Worm (Caenorhabditis elegans): ENCODE measurements around the gene rpc-1.
A peak's percentile ranks its signal among the peaks of the same experiment; 100 is the strongest.

The rpc-1 gene

ce11 chrIV:7190409-7190808 is 24.9 kb upstream of the rpc-1 start:
- TF ChIP-seq fos-1 (tag; optimal IDR thresholded peaks at IDR 0.05) (peak; percentile 78), sma-3 (GFP tag; optimal IDR thresholded peaks at IDR 0.05) (peak; percentile 38), gmeb-1 (tag; optimal IDR thresholded peaks at IDR 0.05) (peak; percentile 51), crh-2 (tag; optimal IDR thresholded peaks at IDR 0.05) (peak; percentile 47), snpc-4 (tag; optimal IDR thresholded peaks at IDR 0.05) (no peak), sma-9 (GFP tag; optimal IDR thresholded peaks at IDR 0.05) (peak; percentile 83), sma-9 (tag; optimal IDR thresholded peaks at IDR 0.05) (no peak), nhr-21 (tag; optimal IDR thresholded peaks at IDR 0.05) (peak; percentile 0), unc-55 (GFP tag; optimal IDR thresholded peaks at IDR 0.05) (no peak), mdl-1 (tag; optimal IDR thresholded peaks at IDR 0.05) (no peak)

- TF ChIP-seq aly-2 (tag; optimal IDR thresholded peaks at IDR 0.05) (no peak), nhr-237 (tag; optimal IDR thresholded peaks at IDR 0.05) (no peak), crh-2 (tag; optimal IDR thresholded peaks at IDR 0.05) (peak; percentile 76), egl-27 (tag; optimal IDR thresholded peaks at IDR 0.05) (peak; percentile 77), ZK546.5 (tag; optimal IDR thresholded peaks at IDR 0.05) (no peak), elt-3 (tag; optimal IDR thresholded peaks at IDR 0.05) (no peak), ztf-11 (tag; optimal IDR thresholded peaks at IDR 0.05) (no peak), ama-1 (optimal IDR thresholded peaks at IDR 0.05) (no peak), fos-1 (tag; optimal IDR thresholded peaks at IDR 0.05) (peak; percentile 98), nhr-6 (tag; optimal IDR thresholded peaks at IDR 0.05) (no peak), nhr-23 (tag; optimal IDR thresholded peaks at IDR 0.05) (no peak), nhr-12 (tag; optimal IDR thresholded peaks at IDR 0.05) (no peak), alr-1 (tag; optimal IDR thresholded peaks at IDR 0.05) (no peak), zag-1 (tag; optimal IDR thresholded peaks at IDR 0.05) (no peak), mab-5 (tag; optimal IDR thresholded peaks at IDR 0.05) (no peak), ztf-1 (GFP tag; conservative IDR thresholded peaks at IDR 0.05) (no peak), ztf-4 (tag; optimal IDR thresholded peaks at IDR 0.05) (no peak), blmp-1 (tag; optimal IDR thresholded peaks at IDR 0.05; ENCODE audit: insufficient read depth) (peak; percentile 77), skn-1 (tag; optimal IDR thresholded peaks at IDR 0.05) (no peak), nhr-25 (tag; optimal IDR thresholded peaks at IDR 0.05) (peak; percentile 70), elt-1 (tag; optimal IDR thresholded peaks at IDR 0.05) (no peak), nhr-129 (tag; optimal IDR thresholded peaks at IDR 0.05) (peak; percentile 27), lsy-2 (tag; optimal IDR thresholded peaks at IDR 0.05) (no peak), nhr-10 (tag; optimal IDR thresholded peaks at IDR 0.05) (no peak), peb-1 (tag; optimal IDR thresholded peaks at IDR 0.05) (no peak), lin-39 (tag; optimal IDR thresholded peaks at IDR 0.05) (no peak), sem-4 (tag; optimal IDR thresholded peaks at IDR 0.05) (no peak), gmeb-1 (tag; optimal IDR thresholded peaks at IDR 0.05) (peak; percentile 75), F13H6.1 (tag; optimal IDR thresholded peaks at IDR 0.05) (peak; percentile 43), lin-13 (GFP tag; optimal IDR thresholded peaks at IDR 0.05) (no peak), sma-9 (GFP tag; optimal IDR thresholded peaks at IDR 0.05) (peak; percentile 82), sma-9 (tag; optimal IDR thresholded peaks at IDR 0.05) (no peak), ceh-16 (tag; optimal IDR thresholded peaks at IDR 0.05) (no peak), unc-39 (tag; optimal IDR thresholded peaks at IDR 0.05) (no peak), mdl-1 (tag; optimal IDR thresholded peaks at IDR 0.05) (peak in 1 of 2 experiments; percentile 11), snpc-4 (tag; optimal IDR thresholded peaks at IDR 0.05) (no peak), R02D3.7 (tag; optimal IDR thresholded peaks at IDR 0.05) (no peak), unc-55 (GFP tag; optimal IDR thresholded peaks at IDR 0.05) (no peak), sma-3 (GFP tag; optimal IDR thresholded peaks at IDR 0.05) (peak; percentile 78), ceh-82 (tag; optimal IDR thresholded peaks at IDR 0.05) (no peak), C34F6.9 (tag; optimal IDR thresholded peaks at IDR 0.05) (peak; percentile 21), nhr-77 (tag; optimal IDR thresholded peaks at IDR 0.05) (no peak), unc-62 (GFP tag; optimal IDR thresholded peaks at IDR 0.05) (no peak), mbf-1 (tag; optimal IDR thresholded peaks at IDR 0.05) (no peak), lin-11 (tag; optimal IDR thresholded peaks at IDR 0.05) (no peak), dmd-4 (tag; optimal IDR thresholded peaks at IDR 0.05) (no peak), nhr-11 (tag; optimal IDR thresholded peaks at IDR 0.05) (no peak), nhr-21 (tag; optimal IDR thresholded peaks at IDR 0.05) (peak; percentile 41), Y55F3AM.14 (GFP tag; optimal IDR thresholded peaks at IDR 0.05) (no peak)
Measured at ce11 chrIV:7188528-7189422, 23.2 kb upstream of the rpc-1 start, which contains the start of gene srlf-7. srlf-7 (plus strand) TSS chrIV:7189287.
